Fruit fly (Drosophila melanogaster) whole organism, prepupa: Measurements from ENCODE around the gene Sr-CI.

Experiments used
- Blimp-1 ChIP-seq: fragments of 200-800 bp; sonication (Bioruptor generic); optimal IDR thresholded peaks from 3 replicates; lab custom pipeline; 2017; ENCODE audit warnings: missing biosample characterization, missing genetic modification characterization, mild to moderate bottlenecking, moderate library complexity, missing genetic modification reagents
- CG10631 ChIP-seq: fragments of 200-800 bp; sonication (Bioruptor generic); optimal IDR thresholded peaks from 2 replicates; lab custom pipeline; 2016; ENCODE audit warnings: missing biosample characterization, missing genetic modification characterization
- CG10669 ChIP-seq: fragments of 200-800 bp; sonication (Bioruptor generic); optimal IDR thresholded peaks from 3 replicates; lab custom pipeline; 2018; ENCODE audit warnings: missing biosample characterization, mild to moderate bottlenecking, missing genetic modification characterization, moderate library complexity
- CG15336 ChIP-seq: fragments of 200-800 bp; sonication (Bioruptor generic); IDR thresholded peaks from 2 replicates; pipeline ENCODE4 v1.3.6; 2022; ENCODE audit warnings: missing biosample characterization, missing genetic modification characterization
- CG1621 ChIP-seq: fragments of 200-800 bp; sonication (Bioruptor generic); optimal IDR thresholded peaks from 3 replicates; lab custom pipeline; 2018; ENCODE audit warnings: missing biosample characterization, mild to moderate bottlenecking, missing genetic modification characterization
- CG3032 ChIP-seq: fragments of 200-800 bp; optimal IDR thresholded peaks from 2 replicates; lab custom pipeline; 2019; ENCODE audit warnings: missing biosample characterization, mild to moderate bottlenecking, missing genetic modification characterization, moderate library complexity
- CG32006 ChIP-seq: fragments of 200-800 bp; sonication (Bioruptor generic); optimal IDR thresholded peaks from 3 replicates; lab custom pipeline; 2017; ENCODE audit warnings: missing biosample characterization, mild to moderate bottlenecking, missing genetic modification characterization
- CG34406 ChIP-seq: fragments of 200-800 bp; sonication (Bioruptor generic); optimal IDR thresholded peaks from 3 replicates; lab custom pipeline; 2016; ENCODE audit warnings: missing biosample characterization, missing genetic modification characterization
- CG4318 ChIP-seq: fragments of 200-800 bp; sonication (Bioruptor generic); optimal IDR thresholded peaks from 3 replicates; lab custom pipeline; 2017; ENCODE audit warnings: missing biosample characterization, mild to moderate bottlenecking, missing genetic modification characterization
- CG6276 ChIP-seq: fragments of 200-800 bp; sonication (Bioruptor generic); optimal IDR thresholded peaks from 2 replicates; lab custom pipeline; 2017; ENCODE audit warnings: missing biosample characterization, mild to moderate bottlenecking, missing genetic modification characterization
- CG6808 ChIP-seq: fragments of 200-800 bp; sonication (Bioruptor generic); optimal IDR thresholded peaks from 3 replicates; lab custom pipeline; 2017; ENCODE audit warnings: missing biosample characterization, missing genetic modification characterization, mild to moderate bottlenecking, moderate library complexity, missing genetic modification reagents
- CG6854 ChIP-seq: fragments of 200-800 bp; sonication (Bioruptor generic); optimal IDR thresholded peaks from 2 replicates; lab custom pipeline; 2017; ENCODE audit warnings: missing biosample characterization, mild to moderate bottlenecking, missing genetic modification characterization
- CG8319 ChIP-seq: fragments of 200-800 bp; sonication (Bioruptor generic); optimal IDR thresholded peaks from 3 replicates; lab custom pipeline; 2016; ENCODE audit warnings: missing biosample characterization, missing genetic modification characterization
- CG8632 ChIP-seq: fragments of 200-800 bp; sonication (Bioruptor generic); optimal IDR thresholded peaks from 3 replicates; lab custom pipeline; 2016; ENCODE audit warnings: missing biosample characterization, missing genetic modification characterization
- CG9139 ChIP-seq: fragments of 200-800 bp; sonication (Bioruptor generic); optimal IDR thresholded peaks from 3 replicates; lab custom pipeline; 2017; ENCODE audit warnings: missing biosample characterization, mild to moderate bottlenecking, missing genetic modification characterization
- Eip75B ChIP-seq: fragments of 200-800 bp; sonication (Bioruptor generic); optimal IDR thresholded peaks from 3 replicates; lab custom pipeline; 2016; ENCODE audit warnings: missing biosample characterization, missing genetic modification characterization
- Eip78C ChIP-seq: fragments of 200-800 bp; sonication (Bioruptor generic); peaks from one replicate; lab custom pipeline; 2016; ENCODE audit warnings: missing biosample characterization, missing genetic modification characterization
- Eip93F ChIP-seq: fragments of 200-800 bp; sonication (Bioruptor generic); optimal IDR thresholded peaks from 2 replicates; lab custom pipeline; 2016; ENCODE audit warnings: missing biosample characterization, mild to moderate bottlenecking, missing genetic modification characterization
- Ets96B ChIP-seq: fragments of 200-800 bp; optimal IDR thresholded peaks from 2 replicates; lab custom pipeline; 2019; ENCODE audit warnings: missing biosample characterization, mild to moderate bottlenecking, missing genetic modification characterization, moderate library complexity
- Lpt ChIP-seq: fragments of 200-800 bp; sonication (Bioruptor generic); optimal IDR thresholded peaks from 3 replicates; lab custom pipeline; 2016; ENCODE audit warnings: missing biosample characterization, missing genetic modification characterization
- Met ChIP-seq: fragments of 200-800 bp; sonication (Bioruptor generic); optimal IDR thresholded peaks from 3 replicates; lab custom pipeline; 2016; ENCODE audit warnings: missing biosample characterization, missing genetic modification characterization
- OdsH ChIP-seq: fragments of 200-800 bp; sonication (Bioruptor generic); optimal IDR thresholded peaks from 3 replicates; lab custom pipeline; 2016; ENCODE audit warnings: missing biosample characterization, missing genetic modification characterization
- Smox ChIP-seq: fragments of 200-800 bp; sonication (Bioruptor generic); optimal IDR thresholded peaks from 3 replicates; lab custom pipeline; 2016; ENCODE audit warnings: missing biosample characterization, missing genetic modification characterization
- Sox102F ChIP-seq: fragments of 200-800 bp; sonication (Bioruptor generic); optimal IDR thresholded peaks from 2 replicates; lab custom pipeline; 2016; ENCODE audit warnings: missing biosample characterization, mild to moderate bottlenecking, missing genetic modification characterization
- Sox14 ChIP-seq: fragments of 200-800 bp; sonication (Bioruptor generic); optimal IDR thresholded peaks from 3 replicates; lab custom pipeline; 2016; ENCODE audit warnings: missing biosample characterization, missing genetic modification characterization
- Sox15 ChIP-seq: fragments of 200-800 bp; sonication (Bioruptor generic); optimal IDR thresholded peaks from 3 replicates; lab custom pipeline; 2016; ENCODE audit warnings: missing biosample characterization, missing genetic modification characterization
- cyc ChIP-seq: fragments of 200-800 bp; sonication (Bioruptor generic); optimal IDR thresholded peaks from 3 replicates; lab custom pipeline; 2016; ENCODE audit warnings: missing biosample characterization, missing genetic modification characterization
- dac ChIP-seq: fragments of 200-800 bp; sonication (Bioruptor generic); optimal IDR thresholded peaks from 2 replicates; lab custom pipeline; 2017; ENCODE audit warnings: missing biosample characterization, mild to moderate bottlenecking, missing genetic modification characterization
- dsx ChIP-seq: fragments of 200-800 bp; optimal IDR thresholded peaks from 3 replicates; lab custom pipeline; 2019; ENCODE audit warnings: missing biosample characterization, mild to moderate bottlenecking, missing genetic modification characterization, moderate library complexity; ENCODE audit not compliant: poor library complexity, severe bottlenecking
- esn ChIP-seq: fragments of 200-800 bp; sonication (Bioruptor generic); optimal IDR thresholded peaks from 2 replicates; lab custom pipeline; 2016; ENCODE audit warnings: missing biosample characterization, mild to moderate bottlenecking, missing genetic modification characterization, moderate library complexity
- fd59A ChIP-seq: fragments of 200-800 bp; sonication (Bioruptor generic); optimal IDR thresholded peaks from 2 replicates; lab custom pipeline; 2017; ENCODE audit warnings: missing biosample characterization, mild to moderate bottlenecking, missing genetic modification characterization, missing genetic modification reagents
- fd85E ChIP-seq: fragments of 200-800 bp; sonication (Bioruptor generic); optimal IDR thresholded peaks from 3 replicates; lab custom pipeline; 2016; ENCODE audit warnings: missing biosample characterization, missing genetic modification characterization
- lz ChIP-seq: fragments of 200-800 bp; sonication (Bioruptor generic); optimal IDR thresholded peaks from 3 replicates; lab custom pipeline; 2016; ENCODE audit warnings: missing biosample characterization, missing genetic modification characterization
- net ChIP-seq: fragments of 200-800 bp; sonication (Bioruptor generic); optimal IDR thresholded peaks from 3 replicates; lab custom pipeline; 2016; ENCODE audit warnings: missing biosample characterization, missing genetic modification characterization
- pdm3 ChIP-seq: fragments of 200-800 bp; sonication (Bioruptor generic); optimal IDR thresholded peaks from 3 replicates; lab custom pipeline; 2016; ENCODE audit warnings: missing biosample characterization, missing genetic modification characterization
- salr ChIP-seq, 2 experiments: fragments of 200-800 bp; sonication (Bioruptor generic); optimal IDR thresholded peaks; 3 replicates each; lab custom pipeline; 2016 to 2018; ENCODE audit warnings: missing biosample characterization in 2 of 2, missing genetic modification characterization in 2 of 2, mild to moderate bottlenecking in 1 of 2
- ss ChIP-seq, 2 experiments: fragments of 200-800 bp; sonication (Bioruptor generic); optimal IDR thresholded peaks; 2 replicates in 1 of 2; 3 replicates in 1 of 2; lab custom pipeline; 2017 to 2018; ENCODE audit warnings: mild to moderate bottlenecking in 2 of 2, missing biosample characterization in 2 of 2, missing genetic modification characterization in 2 of 2, moderate library complexity in 1 of 2
- svp ChIP-seq: fragments of 200-800 bp; sonication (Bioruptor generic); peaks from one replicate; lab custom pipeline; 2016; ENCODE audit warnings: missing biosample characterization, missing genetic modification characterization
- topi ChIP-seq: fragments of 200-800 bp; sonication (Bioruptor generic); optimal IDR thresholded peaks from 3 replicates; lab custom pipeline; 2016; ENCODE audit warnings: missing biosample characterization, missing genetic modification characterization
- vri ChIP-seq: fragments of 200-800 bp; sonication (Bioruptor generic); optimal IDR thresholded peaks from 3 replicates; lab custom pipeline; 2016; ENCODE audit warnings: missing biosample characterization, mild to moderate bottlenecking, missing genetic modification characterization

The Sr-CI gene

dm6 chr2L:4128859-4129258, 7.4 kb downstream of the Sr-CI start (continued):
- peak; percentile 0 for TF ChIP-seq Eip75B (GFP tag; lab: Kevin White, UChicago)
- no peak for TF ChIP-seq CG10631 (GFP tag; lab: Kevin White, UChicago)
- peak; percentile 13 for TF ChIP-seq lz (GFP tag; lab: Kevin White, UChicago)
- peak; percentile 25 for TF ChIP-seq esn
- TF ChIP-seq Blimp-1 (GFP tag; lab: Kevin White, UChicago) = no peak
- TF ChIP-seq CG8319 (GFP tag; lab: Kevin White, UChicago) = no peak
- TF ChIP-seq Eip93F (GFP tag; lab: Kevin White, UChicago) = no peak
- peak; percentile 67 for TF ChIP-seq Eip78C (GFP tag; lab: Kevin White, UChicago)
- TF ChIP-seq CG32006 (GFP tag; lab: Kevin White, UChicago) = no peak
- TF ChIP-seq Sox102F (GFP tag; lab: Kevin White, UChicago) = peak; percentile 5
- no peak for TF ChIP-seq CG34406
- no peak for TF ChIP-seq Sox14 (GFP tag; lab: Kevin White, UChicago)
- TF ChIP-seq cyc (GFP tag; lab: Kevin White, UChicago) = peak; percentile 49
- TF ChIP-seq Sox15 (GFP tag; lab: Kevin White, UChicago) = no peak

dm6 chr2L:4132303-4132702, 10.8 kb downstream of the Sr-CI start:
- TF ChIP-seq CG8319 (GFP tag; lab: Kevin White, UChicago) = no peak

- TF ChIP-seq Smox = peak; percentile 30
- no peak for TF ChIP-seq CG10631 (GFP tag; lab: Kevin White, UChicago)
- peak; percentile 1 for TF ChIP-seq vri (GFP tag; lab: Kevin White, UChicago)
- TF ChIP-seq Eip78C (GFP tag; lab: Kevin White, UChicago) = peak; percentile 56
- TF ChIP-seq Met = peak; percentile 31
- peak; percentile 31 for TF ChIP-seq topi
- TF ChIP-seq cyc (GFP tag; lab: Kevin White, UChicago) = peak; percentile 0
- peak; percentile 64 for TF ChIP-seq svp (GFP tag; lab: Kevin White, UChicago)
- no peak for TF ChIP-seq CG8319 (GFP tag; lab: Kevin White, UChicago)
- TF ChIP-seq Ets96B (tag; lab: Kevin White, UChicago) = no peak
- TF ChIP-seq ss (GFP tag; optimal IDR thresholded peaks at IDR 0.05; lab: Kevin White, UChicago) = no peak
- TF ChIP-seq CG6808 (GFP tag; lab: Kevin White, UChicago) = no peak
- TF ChIP-seq CG1621 = no peak
- TF ChIP-seq CG6276 (GFP tag; lab: Kevin White, UChicago) = no peak
Observed at dm6 chr2L:4133078-4133477, 11.6 kb downstream of the Sr-CI start.

dm6 chr2L:4133960-4134359, 12.5 kb downstream of the Sr-CI start:
- no peak for TF ChIP-seq CG10669 (GFP tag; lab: Kevin White, UChicago)
- peak; percentile 27 for TF ChIP-seq svp (GFP tag; lab: Kevin White, UChicago)
- TF ChIP-seq, all 60 proteins: peak for 1

dm6 chr2L:4146317-4146716, 24.8 kb downstream of the Sr-CI start:
- TF ChIP-seq CG8632 (no peak), esn (no peak), OdsH (no peak), topi (no peak), CG6854 (no peak), Eip78C (GFP tag; lab: Kevin White, UChicago) (peak; percentile 52), Eip93F (GFP tag; lab: Kevin White, UChicago) (no peak)

- TF ChIP-seq lz (GFP tag; lab: Kevin White, UChicago) (no peak), CG15336 (no peak), fd85E (GFP tag; lab: Kevin White, UChicago) (no peak), salr (GFP tag; optimal IDR thresholded peaks at IDR 0.05; lab: Kevin White, UChicago) (no peak), pdm3 (no peak), Lpt (no peak), fd59A (GFP tag; lab: Kevin White, UChicago) (no peak), Blimp-1 (GFP tag; lab: Kevin White, UChicago) (no peak), CG4318 (GFP tag; lab: Kevin White, UChicago) (no peak), CG34406 (no peak), vri (GFP tag; lab: Kevin White, UChicago) (no peak), CG9139 (GFP tag; lab: Kevin White, UChicago) (no peak), net (GFP tag; lab: Kevin White, UChicago) (no peak), dac (GFP tag; lab: Kevin White, UChicago) (no peak), dsx (GFP tag; lab: Kevin White, UChicago) (no peak), Sox14 (GFP tag; lab: Kevin White, UChicago) (no peak), CG3032 (tag; lab: Kevin White, UChicago) (no peak), CG6276 (GFP tag; lab: Kevin White, UChicago) (no peak), Eip93F (GFP tag; lab: Kevin White, UChicago) (no peak)
- TF ChIP-seq, all 60 proteins: peak for 0
Observed at dm6 chr2L:4148979-4149378, 27.5 kb downstream of the Sr-CI start, which contains the start of gene CG2955. Gene CG2955, plus strand, starts transcription at chr2L:4149279.
